Worm (Caenorhabditis elegans) whole organism, young adult: Measurements from ENCODE around the gene ZK131.11.

Experiments
- hlh-26 ChIP-seq: fragments of 200-800 bp; sonication (Bioruptor generic); conservative IDR thresholded peaks from 2 replicates; pipeline ENCODE4 v1.3.6; 2022; ENCODE audit warnings: missing genetic modification reagents, missing genetic modification characterization, missing compliant biosample characterization
- snpc-4 ChIP-seq, 5 experiments: fragments of 150-350 bp in 1 of 5; sonication (generic microtip) in 4 of 5; optimal IDR thresholded peaks; 2 replicates each; lab custom pipeline; 2014 to 2018; ENCODE audit warnings: missing genetic modification characterization in 5 of 5, missing biosample characterization in 3 of 5, antibody characterized with exemption in 2 of 5, mild to moderate bottlenecking in 2 of 5, missing compliant biosample characterization in 2 of 5, missing genotype in 2 of 5, moderate library complexity in 2 of 5, missing genetic modification reagents in 1 of 5

DNA sequence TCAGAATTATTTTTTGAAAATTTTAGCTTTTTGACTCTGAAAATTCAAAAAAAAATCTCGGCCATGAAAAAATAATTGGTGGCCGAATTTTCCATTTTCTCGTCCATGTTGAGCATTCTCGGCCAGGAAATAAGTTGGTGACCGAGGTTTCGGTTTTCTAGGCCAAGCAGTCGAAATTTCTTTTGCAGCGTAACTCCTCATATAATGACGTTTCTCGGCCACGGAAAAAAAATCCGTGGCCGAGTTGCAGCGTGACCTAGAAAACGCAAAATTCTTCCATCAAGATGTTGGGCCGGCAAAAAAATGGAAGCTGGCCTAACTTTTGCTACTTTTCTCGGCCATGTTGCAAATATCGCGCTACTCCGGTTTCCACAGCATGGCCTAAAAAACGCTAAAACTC is 41.9 kb upstream of the ZK131.11 start:
- TF ChIP-seq snpc-4 (GFP tag; optimal IDR thresholded peaks at IDR 0.05; lab: Kevin White, UChicago) (no peak), snpc-4 (tag; optimal IDR thresholded peaks at IDR 0.05; lab: Kevin White, UChicago) (no peak), hlh-26 (GFP tag; lab: Robert Waterston, UW) (no peak)
